Fruit fly (Drosophila melanogaster) whole organism, prepupa: Measurements from ENCODE around the gene CG4830.

Source experiments
- Blimp-1 ChIP-seq: fragments of 200-800 bp; sonication (Bioruptor generic); optimal IDR thresholded peaks from 3 replicates; lab custom pipeline; 2017; ENCODE audit warnings: missing biosample characterization, missing genetic modification characterization, mild to moderate bottlenecking, moderate library complexity, missing genetic modification reagents
- CG10631 ChIP-seq: fragments of 200-800 bp; sonication (Bioruptor generic); optimal IDR thresholded peaks from 2 replicates; lab custom pipeline; 2016; ENCODE audit warnings: missing biosample characterization, missing genetic modification characterization
- CG11762 ChIP-seq: fragments of 200-800 bp; sonication (Bioruptor generic); optimal IDR thresholded peaks from 3 replicates; lab custom pipeline; 2016; ENCODE audit warnings: missing biosample characterization, missing genetic modification characterization; ENCODE audit not compliant: insufficient read depth
- CG11902 ChIP-seq: fragments of 200-800 bp; sonication (Bioruptor generic); optimal IDR thresholded peaks from 3 replicates; lab custom pipeline; 2016; ENCODE audit warnings: missing biosample characterization, missing genetic modification characterization
- CG15336 ChIP-seq: fragments of 200-800 bp; sonication (Bioruptor generic); IDR thresholded peaks from 2 replicates; pipeline ENCODE4 v1.3.6; 2022; ENCODE audit warnings: missing biosample characterization, missing genetic modification characterization
- CG1621 ChIP-seq: fragments of 200-800 bp; sonication (Bioruptor generic); optimal IDR thresholded peaks from 3 replicates; lab custom pipeline; 2018; ENCODE audit warnings: missing biosample characterization, mild to moderate bottlenecking, missing genetic modification characterization
- CG16779 ChIP-seq: fragments of 200-800 bp; sonication (Bioruptor generic); optimal IDR thresholded peaks from 3 replicates; lab custom pipeline; 2017; ENCODE audit warnings: missing biosample characterization, mild to moderate bottlenecking, missing genetic modification characterization
- CG3032 ChIP-seq: fragments of 200-800 bp; optimal IDR thresholded peaks from 2 replicates; lab custom pipeline; 2019; ENCODE audit warnings: missing biosample characterization, mild to moderate bottlenecking, missing genetic modification characterization, moderate library complexity
- CG31627 ChIP-seq: fragments of 200-800 bp; sonication (Bioruptor generic); optimal IDR thresholded peaks from 3 replicates; lab custom pipeline; 2016; ENCODE audit warnings: missing biosample characterization, missing genetic modification characterization
- CG32006 ChIP-seq: fragments of 200-800 bp; sonication (Bioruptor generic); optimal IDR thresholded peaks from 3 replicates; lab custom pipeline; 2017; ENCODE audit warnings: missing biosample characterization, mild to moderate bottlenecking, missing genetic modification characterization
- CG34406 ChIP-seq: fragments of 200-800 bp; sonication (Bioruptor generic); optimal IDR thresholded peaks from 3 replicates; lab custom pipeline; 2016; ENCODE audit warnings: missing biosample characterization, missing genetic modification characterization
- CG3919 ChIP-seq: fragments of 200-800 bp; sonication (Bioruptor generic); optimal IDR thresholded peaks from 3 replicates; lab custom pipeline; 2016; ENCODE audit warnings: missing biosample characterization, missing genetic modification characterization
- CG4318 ChIP-seq: fragments of 200-800 bp; sonication (Bioruptor generic); optimal IDR thresholded peaks from 3 replicates; lab custom pipeline; 2017; ENCODE audit warnings: missing biosample characterization, mild to moderate bottlenecking, missing genetic modification characterization
- CG6163 ChIP-seq: fragments of 200-800 bp; sonication (Bioruptor generic); IDR thresholded peaks from 3 replicates; pipeline ENCODE4 v1.3.6; 2022; ENCODE audit warnings: missing biosample characterization, missing genetic modification characterization
- CG6276 ChIP-seq: fragments of 200-800 bp; sonication (Bioruptor generic); optimal IDR thresholded peaks from 2 replicates; lab custom pipeline; 2017; ENCODE audit warnings: missing biosample characterization, mild to moderate bottlenecking, missing genetic modification characterization
- CG6792 ChIP-seq: fragments of 200-800 bp; sonication (Bioruptor generic); optimal IDR thresholded peaks from 3 replicates; lab custom pipeline; 2016; ENCODE audit warnings: missing biosample characterization, missing genetic modification characterization
- CG6808 ChIP-seq: fragments of 200-800 bp; sonication (Bioruptor generic); optimal IDR thresholded peaks from 3 replicates; lab custom pipeline; 2017; ENCODE audit warnings: missing biosample characterization, missing genetic modification characterization, mild to moderate bottlenecking, moderate library complexity, missing genetic modification reagents
- CG6854 ChIP-seq: fragments of 200-800 bp; sonication (Bioruptor generic); optimal IDR thresholded peaks from 2 replicates; lab custom pipeline; 2017; ENCODE audit warnings: missing biosample characterization, mild to moderate bottlenecking, missing genetic modification characterization
- CG8119 ChIP-seq: fragments of 200-800 bp; sonication (Bioruptor generic); IDR thresholded peaks from 3 replicates; pipeline ENCODE4 v1.3.6; 2022; ENCODE audit warnings: missing biosample characterization, missing genetic modification characterization
- CG8632 ChIP-seq: fragments of 200-800 bp; sonication (Bioruptor generic); optimal IDR thresholded peaks from 3 replicates; lab custom pipeline; 2016; ENCODE audit warnings: missing biosample characterization, missing genetic modification characterization
- Eip93F ChIP-seq: fragments of 200-800 bp; sonication (Bioruptor generic); optimal IDR thresholded peaks from 2 replicates; lab custom pipeline; 2016; ENCODE audit warnings: missing biosample characterization, mild to moderate bottlenecking, missing genetic modification characterization
- Ets21C ChIP-seq: fragments of 200-800 bp; sonication (Bioruptor generic); optimal IDR thresholded peaks from 3 replicates; lab custom pipeline; 2016; ENCODE audit warnings: missing biosample characterization, missing genetic modification characterization
- Ets96B ChIP-seq: fragments of 200-800 bp; optimal IDR thresholded peaks from 2 replicates; lab custom pipeline; 2019; ENCODE audit warnings: missing biosample characterization, mild to moderate bottlenecking, missing genetic modification characterization, moderate library complexity
- Gug ChIP-seq: fragments of 200-800 bp; sonication (Bioruptor generic); IDR thresholded peaks from 2 replicates; pipeline ENCODE4 v1.3.6; 2022; ENCODE audit warnings: missing biosample characterization, missing genetic modification characterization
- Hr38 ChIP-seq: sonication (Bioruptor generic); optimal IDR thresholded peaks from 2 replicates; lab custom pipeline; 2016; ENCODE audit warnings: missing biosample characterization, missing genetic modification characterization
- Hr4 ChIP-seq: fragments of 200-800 bp; sonication (Bioruptor generic); optimal IDR thresholded peaks from 3 replicates; lab custom pipeline; 2016; ENCODE audit warnings: missing biosample characterization, missing genetic modification characterization
- OdsH ChIP-seq: fragments of 200-800 bp; sonication (Bioruptor generic); optimal IDR thresholded peaks from 3 replicates; lab custom pipeline; 2016; ENCODE audit warnings: missing biosample characterization, missing genetic modification characterization
- Smox ChIP-seq: fragments of 200-800 bp; sonication (Bioruptor generic); optimal IDR thresholded peaks from 3 replicates; lab custom pipeline; 2016; ENCODE audit warnings: missing biosample characterization, missing genetic modification characterization
- Sox102F ChIP-seq: fragments of 200-800 bp; sonication (Bioruptor generic); optimal IDR thresholded peaks from 2 replicates; lab custom pipeline; 2016; ENCODE audit warnings: missing biosample characterization, mild to moderate bottlenecking, missing genetic modification characterization
- Sox15 ChIP-seq: fragments of 200-800 bp; sonication (Bioruptor generic); optimal IDR thresholded peaks from 3 replicates; lab custom pipeline; 2016; ENCODE audit warnings: missing biosample characterization, missing genetic modification characterization
- achi ChIP-seq: fragments of 200-800 bp; sonication (Bioruptor generic); optimal IDR thresholded peaks from 3 replicates; lab custom pipeline; 2016; ENCODE audit warnings: missing biosample characterization, missing genetic modification characterization
- acj6 ChIP-seq: fragments of 200-800 bp; sonication (Bioruptor generic); optimal IDR thresholded peaks from 3 replicates; lab custom pipeline; 2016; ENCODE audit warnings: missing biosample characterization, missing genetic modification characterization
- dsx ChIP-seq: fragments of 200-800 bp; optimal IDR thresholded peaks from 3 replicates; lab custom pipeline; 2019; ENCODE audit warnings: missing biosample characterization, mild to moderate bottlenecking, missing genetic modification characterization, moderate library complexity; ENCODE audit not compliant: poor library complexity, severe bottlenecking
- eg ChIP-seq: fragments of 200-800 bp; sonication (Bioruptor generic); IDR thresholded peaks from 3 replicates; pipeline ENCODE4 v1.3.6; 2022; ENCODE audit warnings: missing biosample characterization, missing genetic modification characterization
- fd85E ChIP-seq: fragments of 200-800 bp; sonication (Bioruptor generic); optimal IDR thresholded peaks from 3 replicates; lab custom pipeline; 2016; ENCODE audit warnings: missing biosample characterization, missing genetic modification characterization
- fkh ChIP-seq: fragments of 200-800 bp; sonication (Bioruptor generic); optimal IDR thresholded peaks from 3 replicates; lab custom pipeline; 2017; ENCODE audit warnings: missing biosample characterization, mild to moderate bottlenecking, missing genetic modification characterization, moderate library complexity
- lz ChIP-seq: fragments of 200-800 bp; sonication (Bioruptor generic); optimal IDR thresholded peaks from 3 replicates; lab custom pipeline; 2016; ENCODE audit warnings: missing biosample characterization, missing genetic modification characterization
- net ChIP-seq: fragments of 200-800 bp; sonication (Bioruptor generic); optimal IDR thresholded peaks from 3 replicates; lab custom pipeline; 2016; ENCODE audit warnings: missing biosample characterization, missing genetic modification characterization
- pdm3 ChIP-seq: fragments of 200-800 bp; sonication (Bioruptor generic); optimal IDR thresholded peaks from 3 replicates; lab custom pipeline; 2016; ENCODE audit warnings: missing biosample characterization, missing genetic modification characterization
- salr ChIP-seq, 2 experiments: fragments of 200-800 bp; sonication (Bioruptor generic); optimal IDR thresholded peaks; 3 replicates each; lab custom pipeline; 2016 to 2018; ENCODE audit warnings: missing biosample characterization in 2 of 2, missing genetic modification characterization in 2 of 2, mild to moderate bottlenecking in 1 of 2
- spab ChIP-seq: fragments of 200-800 bp; sonication (Bioruptor generic); optimal IDR thresholded peaks from 2 replicates; lab custom pipeline; 2017; ENCODE audit warnings: missing biosample characterization, mild to moderate bottlenecking, missing genetic modification characterization, missing genetic modification reagents
- svp ChIP-seq: fragments of 200-800 bp; sonication (Bioruptor generic); peaks from one replicate; lab custom pipeline; 2016; ENCODE audit warnings: missing biosample characterization, missing genetic modification characterization
- topi ChIP-seq: fragments of 200-800 bp; sonication (Bioruptor generic); optimal IDR thresholded peaks from 3 replicates; lab custom pipeline; 2016; ENCODE audit warnings: missing biosample characterization, missing genetic modification characterization

CG4830 gene

DNA sequence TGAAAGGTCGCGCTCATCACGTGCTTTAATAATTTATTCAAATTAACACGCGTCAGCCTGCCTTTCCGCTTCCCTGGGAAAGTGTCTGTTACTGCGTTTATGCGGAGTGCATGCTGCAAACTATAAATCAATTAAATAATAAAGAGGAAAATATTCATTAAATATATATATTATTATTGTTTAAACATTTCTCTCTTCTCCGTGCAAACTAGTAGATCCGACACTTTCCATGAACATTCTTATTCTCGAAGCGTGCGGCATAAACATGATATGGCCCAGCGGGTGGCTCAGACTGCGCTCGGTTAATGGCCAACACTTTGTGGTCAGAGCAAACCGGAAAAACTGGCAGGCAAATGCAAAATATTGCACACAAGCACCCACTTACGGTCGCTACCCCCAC, 41.8 kb downstream of the CG4830 start:
- no peak for TF ChIP-seq CG6792
- no peak for TF ChIP-seq fkh (GFP tag; lab: Kevin White, UChicago)
- TF ChIP-seq CG16779 = no peak
- TF ChIP-seq net (GFP tag; lab: Kevin White, UChicago) = no peak
- TF ChIP-seq CG6163 = 0 out of 3 replicates have a peak, but pooled peaks have one; percentile 41
- TF ChIP-seq Hr4 (GFP tag; lab: Kevin White, UChicago) = no peak
- no peak for TF ChIP-seq fd85E (GFP tag; lab: Kevin White, UChicago)
- 0 out of 3 replicates have a peak, but pooled peaks have one; percentile 24 for TF ChIP-seq CG8119 (GFP tag; lab: Robert Waterston, UW)
- TF ChIP-seq CG6854 (GFP tag; lab: Kevin White, UChicago) = no peak
- no peak for TF ChIP-seq Smox
- TF ChIP-seq CG8632 (GFP tag; lab: Kevin White, UChicago) = no peak
- TF ChIP-seq pdm3 = no peak
- TF ChIP-seq CG32006 (GFP tag; lab: Kevin White, UChicago) = peak; percentile 44
- no peak for TF ChIP-seq Ets96B
- no peak for TF ChIP-seq lz (GFP tag; lab: Kevin White, UChicago)
- no peak for TF ChIP-seq CG11762
- TF ChIP-seq CG3919 (GFP tag; lab: Kevin White, UChicago) = peak; percentile 7
- no peak for TF ChIP-seq topi (GFP tag; lab: Kevin White, UChicago)
- TF ChIP-seq Eip93F (GFP tag; lab: Kevin White, UChicago) = no peak
- TF ChIP-seq CG3032 (tag; lab: Kevin White, UChicago) = no peak
- TF ChIP-seq svp (GFP tag; lab: Kevin White, UChicago) = peak; percentile 8
- TF ChIP-seq CG34406 (GFP tag; lab: Kevin White, UChicago) = no peak
- TF ChIP-seq achi (GFP tag; lab: Kevin White, UChicago) = no peak
- no peak for TF ChIP-seq CG31627 (GFP tag; lab: Kevin White, UChicago)
- no peak for TF ChIP-seq spab (GFP tag; lab: Kevin White, UChicago)
- no peak; the same call in 2 of the 3 replicates for TF ChIP-seq eg
- no peak for TF ChIP-seq dsx
- TF ChIP-seq CG4318 (GFP tag; lab: Kevin White, UChicago) = peak; percentile 22
- TF ChIP-seq Hr38 = no peak
- TF ChIP-seq Sox102F (GFP tag; lab: Kevin White, UChicago) = no peak
- TF ChIP-seq CG6276 (GFP tag; lab: Kevin White, UChicago) = no peak
- no peak for TF ChIP-seq Ets21C
- 0 out of 2 replicates have a peak, but pooled peaks have one; percentile 31 for TF ChIP-seq CG15336 (GFP tag; lab: Robert Waterston, UW)
- no peak for TF ChIP-seq Blimp-1 (GFP tag; lab: Kevin White, UChicago)
- no peak for TF ChIP-seq CG6808
- no peak for TF ChIP-seq CG1621 (tag; lab: Kevin White, UChicago)
- no peak for TF ChIP-seq CG10631
- TF ChIP-seq Gug (GFP tag; lab: Robert Waterston, UW) = no peak
- no peak for TF ChIP-seq acj6 (GFP tag; lab: Kevin White, UChicago)
- no peak for TF ChIP-seq OdsH (GFP tag; lab: Kevin White, UChicago)
- no peak for TF ChIP-seq salr (GFP tag; optimal IDR thresholded peaks at IDR 0.05; lab: Kevin White, UChicago)
- no peak for TF ChIP-seq Sox15 (GFP tag; lab: Kevin White, UChicago)
- no peak for TF ChIP-seq CG11902 (GFP tag; lab: Kevin White, UChicago)
- TF ChIP-seq, all 60 proteins: peak for 7

DNA sequence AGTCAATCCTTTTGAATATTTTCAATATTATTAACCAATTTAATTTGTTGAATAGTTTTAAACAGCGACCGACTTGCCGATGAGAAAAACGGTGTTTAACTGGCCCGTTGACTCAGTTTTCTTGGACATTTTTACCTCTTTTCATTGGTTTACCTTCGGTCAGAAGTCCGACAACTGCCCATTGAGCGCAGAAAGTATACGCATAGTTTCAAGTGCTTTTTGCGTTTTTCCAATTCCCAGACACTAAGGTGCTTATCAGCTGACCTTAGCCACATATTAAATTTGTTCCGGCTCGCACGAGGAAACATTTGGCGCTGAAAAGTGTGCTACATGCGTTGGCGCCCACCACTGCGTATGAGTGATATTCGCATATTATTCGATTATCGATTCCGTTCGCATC, 44.1 kb downstream of the CG4830 start, which contains the start of gene Cpn:
Gene Cpn (minus strand): TSS at position 101 of the 400 bp plus-strand sequence.
- TF ChIP-seq CG6163 (no peak), svp (GFP tag; lab: Kevin White, UChicago) (peak; percentile 5)
- TF ChIP-seq, all 60 proteins: peak for 1
